Worm (Caenorhabditis elegans): ENCODE results near the gene arrd-2.

The arrd-2 gene

ce11 chrII:9407469-9407868, at the start of gene arrd-2:
Gene arrd-2, plus strand, starts transcription at chrII:9407769.
- TF ChIP-seq bed-3 (GFP tag; optimal IDR thresholded peaks at IDR 0.05) (no peak), snpc-4 (tag; optimal IDR thresholded peaks at IDR 0.05) (no peak), nhr-237 (tag; optimal IDR thresholded peaks at IDR 0.05) (no peak), mab-5 (tag; optimal IDR thresholded peaks at IDR 0.05) (no peak), ceh-39 (tag; optimal IDR thresholded peaks at IDR 0.05) (no peak), nhr-76 (tag; optimal IDR thresholded peaks at IDR 0.05) (no peak), elt-3 (tag; optimal IDR thresholded peaks at IDR 0.05) (no peak), nhr-28 (tag; optimal IDR thresholded peaks at IDR 0.05) (no peak), sptf-1 (tag; optimal IDR thresholded peaks at IDR 0.05) (no peak)

ce11 chrII:9358230-9358629, 49.3 kb upstream of the arrd-2 start, which contains the start of gene mel-11:
Gene mel-11, plus strand, starts transcription at chrII:9358530.
- TF ChIP-seq lsy-2 (tag; optimal IDR thresholded peaks at IDR 0.05): no peak
- no peak for TF ChIP-seq nhr-2 (tag; optimal IDR thresholded peaks at IDR 0.05)
- no peak for TF ChIP-seq drap-1 (GFP tag; optimal IDR thresholded peaks at IDR 0.05)
- TF ChIP-seq nhr-12 (tag; optimal IDR thresholded peaks at IDR 0.05): no peak
- TF ChIP-seq zip-8 (tag; optimal IDR thresholded peaks at IDR 0.05): no peak
- TF ChIP-seq mls-2 (tag; optimal IDR thresholded peaks at IDR 0.05): no peak
- TF ChIP-seq flh-1 (GFP tag; optimal IDR thresholded peaks at IDR 0.05): no peak

- TF ChIP-seq elt-3 (tag; optimal IDR thresholded peaks at IDR 0.05) (no peak), lin-13 (tag; optimal IDR thresholded peaks at IDR 0.05) (no peak), elt-1 (tag; optimal IDR thresholded peaks at IDR 0.05; ENCODE audit: borderline replicate concordance, insufficient read depth) (no peak), ceh-43 (GFP tag; optimal IDR thresholded peaks at IDR 0.05) (no peak), ceh-39 (tag; optimal IDR thresholded peaks at IDR 0.05) (no peak), unc-120 (tag; optimal IDR thresholded peaks at IDR 0.05; ENCODE audit: poor library complexity, severe bottlenecking) (no peak), mep-1 (tag; optimal IDR thresholded peaks at IDR 0.05) (no peak), drap-1 (GFP tag; optimal IDR thresholded peaks at IDR 0.05) (no peak), tbx-8 (GFP tag; optimal IDR thresholded peaks at IDR 0.05) (no peak)
These were observed 45.3 kb upstream of the arrd-2 start for ce11 chrII:9362249-9362648.

ce11 chrII:9369394-9369793, 38.2 kb upstream of the arrd-2 start:
- TF ChIP-seq nhr-237 (tag; optimal IDR thresholded peaks at IDR 0.05): no peak
- no peak for TF ChIP-seq lin-32 (GFP tag; optimal IDR thresholded peaks at IDR 0.05)
- TF ChIP-seq unc-39 (tag; optimal IDR thresholded peaks at IDR 0.05): no peak
- no peak for TF ChIP-seq nhr-28 (tag; optimal IDR thresholded peaks at IDR 0.05)
- no peak for TF ChIP-seq mab-5 (tag; optimal IDR thresholded peaks at IDR 0.05)
- TF ChIP-seq mls-2 (tag; optimal IDR thresholded peaks at IDR 0.05): no peak
- TF ChIP-seq snpc-4 (tag; optimal IDR thresholded peaks at IDR 0.05): no peak
- TF ChIP-seq sem-2 (GFP tag; optimal IDR thresholded peaks at IDR 0.05): no peak
- no peak for TF ChIP-seq M03D4.4 (tag; optimal IDR thresholded peaks at IDR 0.05)
- no peak for TF ChIP-seq pha-4 (tag; optimal IDR thresholded peaks at IDR 0.05)
- no peak for TF ChIP-seq ztf-11 (tag; optimal IDR thresholded peaks at IDR 0.05)
- TF ChIP-seq zip-8 (tag; optimal IDR thresholded peaks at IDR 0.05): no peak
- TF ChIP-seq bed-3 (GFP tag; optimal IDR thresholded peaks at IDR 0.05): no peak
- TF ChIP-seq ceh-83 (GFP tag; optimal IDR thresholded peaks at IDR 0.05): no peak
- no peak for TF ChIP-seq drap-1 (GFP tag; optimal IDR thresholded peaks at IDR 0.05)

ce11 chrII:9372393-9372792, 35.2 kb upstream of the arrd-2 start, which contains the start of gene C06C3.3:
Gene C06C3.3, minus strand, starts transcription at chrII:9372493.
- no peak for TF ChIP-seq mab-5 (tag; optimal IDR thresholded peaks at IDR 0.05)
- no peak for TF ChIP-seq ham-2 (GFP tag; optimal IDR thresholded peaks at IDR 0.05)
- TF ChIP-seq lin-13 (tag; optimal IDR thresholded peaks at IDR 0.05): no peak
- TF ChIP-seq blmp-1 (tag; optimal IDR thresholded peaks at IDR 0.05): no peak
- TF ChIP-seq bed-3 (GFP tag; optimal IDR thresholded peaks at IDR 0.05): no peak
- TF ChIP-seq M03D4.4 (tag; optimal IDR thresholded peaks at IDR 0.05): no peak
- TF ChIP-seq cnd-1 (tag; optimal IDR thresholded peaks at IDR 0.05): no peak
- TF ChIP-seq ceh-39 (tag; optimal IDR thresholded peaks at IDR 0.05): no peak
- no peak for TF ChIP-seq nhr-28 (tag; optimal IDR thresholded peaks at IDR 0.05)

Measured in whole organism, mixed stage, embryonic.